Worm (Caenorhabditis elegans) whole organism, L4 larva: ENCODE data around the gene nimk-1.
A peak's percentile ranks its signal among the peaks of the same experiment; 100 is the strongest.

Experiments used
- D1046.2 ChIP-seq: fragments of 200-800 bp; sonication (Bioruptor generic); IDR thresholded peaks from 2 replicates; pipeline ENCODE4 v1.3.6; 2022; ENCODE audit warnings: missing genetic modification characterization, missing compliant biosample characterization
- F10B5.3 ChIP-seq: sonication (generic microtip); optimal IDR thresholded peaks from 2 replicates; lab custom pipeline; 2016; ENCODE audit warnings: mild to moderate bottlenecking, missing genetic modification characterization, missing compliant biosample characterization
- R02D3.7 ChIP-seq: fragments of 150-350 bp; sonication (generic microtip); optimal IDR thresholded peaks from 3 replicates; lab custom pipeline; 2014; ENCODE audit warnings: missing biosample characterization, missing genetic modification characterization
- Y105C5A.15 ChIP-seq: fragments of 200-800 bp; sonication (Bioruptor generic); IDR thresholded peaks from 2 replicates; pipeline ENCODE4 v1.3.6; 2022; ENCODE audit warnings: missing genetic modification characterization, missing compliant biosample characterization
- Y48G9A.11 ChIP-seq: fragments of 200-800 bp; sonication (Bioruptor generic); IDR thresholded peaks from 2 replicates; pipeline ENCODE4 v1.3.6; 2022; ENCODE audit warnings: missing genetic modification reagents, missing genetic modification characterization, missing compliant biosample characterization
- ZK546.5 ChIP-seq, 2 experiments: sonication (generic microtip); optimal IDR thresholded peaks; 2 replicates each; lab custom pipeline; 2017; ENCODE audit warnings: missing biosample characterization in 2 of 2, missing genetic modification characterization in 2 of 2
- aha-1 ChIP-seq: fragments of 150-350 bp; peaks from one replicate; lab custom pipeline; 2014; ENCODE audit warnings: missing biosample characterization, missing genetic modification characterization
- aly-2 ChIP-seq: sonication (generic microtip); optimal IDR thresholded peaks from 2 replicates; lab custom pipeline; 2018; ENCODE audit warnings: missing biosample characterization, missing genetic modification characterization
- attf-4 ChIP-seq: sonication (generic microtip); optimal IDR thresholded peaks from 3 replicates; lab custom pipeline; 2017; ENCODE audit warnings: missing biosample characterization, missing genetic modification characterization
- ceh-32 ChIP-seq: sonication (generic microtip); optimal IDR thresholded peaks from 2 replicates; lab custom pipeline; 2016; ENCODE audit warnings: mild to moderate bottlenecking, missing genetic modification characterization, missing compliant biosample characterization; ENCODE audit not compliant: poor library complexity
- cey-2 ChIP-seq: sonication (generic microtip); optimal IDR thresholded peaks from 3 replicates; lab custom pipeline; 2017; ENCODE audit warnings: missing genetic modification characterization, mild to moderate bottlenecking, missing compliant biosample characterization, antibody characterized with exemption, borderline replicate concordance; ENCODE audit not compliant: insufficient read depth
- ctbp-1 ChIP-seq: fragments of 200-800 bp; sonication (Bioruptor generic); IDR thresholded peaks from 2 replicates; pipeline ENCODE4 v1.3.6; 2022; ENCODE audit warnings: missing genetic modification reagents, missing genetic modification characterization, missing compliant biosample characterization
- daf-12 ChIP-seq: fragments of 150-350 bp; optimal IDR thresholded peaks from 2 replicates; lab custom pipeline; 2014; ENCODE audit warnings: missing biosample characterization, missing genetic modification reagents, missing genetic modification characterization
- daf-16 ChIP-seq, 3 experiments: sonication (generic microtip); optimal IDR thresholded peaks; 2 replicates each; lab custom pipeline; 2016 to 2017; ENCODE audit warnings: missing genetic modification characterization in 3 of 3, missing genetic modification reagents in 3 of 3, mild to moderate bottlenecking in 2 of 3, missing compliant biosample characterization in 2 of 3, missing biosample characterization in 1 of 3, moderate library complexity in 1 of 3
- daf-8 ChIP-seq: fragments of 200-800 bp; sonication (Bioruptor generic); IDR thresholded peaks from 2 replicates; pipeline ENCODE4 v1.3.6; 2022; ENCODE audit warnings: missing genetic modification characterization, missing compliant biosample characterization
- dmd-8 ChIP-seq: fragments of 200-800 bp; sonication (Bioruptor generic); IDR thresholded peaks from 2 replicates; pipeline ENCODE4 v1.3.6; 2022; ENCODE audit warnings: missing genetic modification characterization, missing compliant biosample characterization
- dpl-1 ChIP-seq: fragments of 150-350 bp; optimal IDR thresholded peaks from 2 replicates; lab custom pipeline; 2014; ENCODE audit warnings: missing biosample characterization, missing genetic modification reagents, missing genetic modification characterization
- dve-1 ChIP-seq: sonication (generic microtip); optimal IDR thresholded peaks from 2 replicates; lab custom pipeline; 2017; ENCODE audit warnings: antibody characterized with exemption, mild to moderate bottlenecking, missing genetic modification characterization, missing compliant biosample characterization; ENCODE audit not compliant: insufficient read depth
- egl-43 ChIP-seq: fragments of 200-800 bp; sonication (Bioruptor generic); IDR thresholded peaks from 2 replicates; pipeline ENCODE4 v1.3.6; 2022; ENCODE audit warnings: missing genetic modification reagents, missing genetic modification characterization, missing compliant biosample characterization
- lin-29 ChIP-seq: fragments of 200-800 bp; sonication (Bioruptor generic); IDR thresholded peaks from 2 replicates; pipeline ENCODE4 v1.3.6; 2022; ENCODE audit warnings: missing genetic modification reagents, missing genetic modification characterization, missing compliant biosample characterization
- lir-3 ChIP-seq: sonication (generic microtip); optimal IDR thresholded peaks from 2 replicates; lab custom pipeline; 2016; ENCODE audit warnings: mild to moderate bottlenecking, missing genetic modification characterization, missing compliant biosample characterization
- madf-5 ChIP-seq, 2 experiments: fragments of 200-800 bp; sonication (Bioruptor generic); IDR thresholded peaks; 2 replicates each; pipeline ENCODE4 v1.3.6; 2022; ENCODE audit warnings: missing compliant biosample characterization in 2 of 2, missing genetic modification characterization in 2 of 2
- mdl-1 ChIP-seq, 2 experiments: fragments of 150-350 bp in 1 of 2; sonication (generic microtip) in 1 of 2; optimal IDR thresholded peaks; 2 replicates each; lab custom pipeline; 2014 to 2017; ENCODE audit warnings: missing biosample characterization in 2 of 2, missing genetic modification characterization in 2 of 2
- mep-1 ChIP-seq: fragments of 150-350 bp; sonication (generic microtip); optimal IDR thresholded peaks from 3 replicates; lab custom pipeline; 2014; ENCODE audit warnings: missing biosample characterization, missing genetic modification characterization
- nhr-102 ChIP-seq: sonication (generic microtip); optimal IDR thresholded peaks from 2 replicates; lab custom pipeline; 2016; ENCODE audit warnings: mild to moderate bottlenecking, missing genetic modification characterization, moderate library complexity, missing compliant biosample characterization
- nhr-111 ChIP-seq: fragments of 200-800 bp; sonication (Bioruptor generic); optimal IDR thresholded peaks from 2 replicates; lab custom pipeline; 2018; ENCODE audit warnings: mild to moderate bottlenecking, missing genetic modification characterization, missing compliant biosample characterization
- nhr-237 ChIP-seq: sonication (generic microtip); optimal IDR thresholded peaks from 2 replicates; lab custom pipeline; 2017; ENCODE audit warnings: missing biosample characterization, missing genetic modification characterization
- nhr-25 ChIP-seq: sonication (generic microtip); optimal IDR thresholded peaks from 2 replicates; lab custom pipeline; 2017; ENCODE audit warnings: missing genetic modification characterization, mild to moderate bottlenecking, missing compliant biosample characterization, antibody characterized with exemption, moderate library complexity, borderline replicate concordance; ENCODE audit not compliant: insufficient read depth
- nhr-28 ChIP-seq: fragments of 150-350 bp; optimal IDR thresholded peaks from 2 replicates; lab custom pipeline; 2014; ENCODE audit warnings: missing biosample characterization, missing genetic modification characterization
- nhr-42 ChIP-seq: fragments of 200-800 bp; sonication (Bioruptor generic); IDR thresholded peaks from 2 replicates; pipeline ENCODE4 v1.3.6; 2022; ENCODE audit warnings: missing genetic modification characterization, missing compliant biosample characterization
- nhr-48 ChIP-seq: sonication (generic microtip); optimal IDR thresholded peaks from 2 replicates; lab custom pipeline; 2016; ENCODE audit warnings: mild to moderate bottlenecking, missing genetic modification characterization, missing compliant biosample characterization
- nhr-6 ChIP-seq: fragments of 150-350 bp; optimal IDR thresholded peaks from 2 replicates; lab custom pipeline; 2014; ENCODE audit warnings: missing biosample characterization, missing genetic modification characterization
- rbr-2 ChIP-seq: sonication (generic microtip); optimal IDR thresholded peaks from 2 replicates; lab custom pipeline; 2016; ENCODE audit warnings: missing genotype, missing genetic modification characterization, missing compliant biosample characterization
- skn-1 ChIP-seq: fragments of 150-350 bp; optimal IDR thresholded peaks from 2 replicates; lab custom pipeline; 2014; ENCODE audit warnings: missing biosample characterization, missing genetic modification characterization
- tag-97 ChIP-seq: fragments of 200-800 bp; sonication (Bioruptor generic); IDR thresholded peaks from 2 replicates; pipeline ENCODE4 v1.3.6; 2022; ENCODE audit warnings: missing genetic modification characterization, missing compliant biosample characterization
- unc-130 ChIP-seq: sonication (generic microtip); optimal IDR thresholded peaks from 2 replicates; lab custom pipeline; 2016; ENCODE audit warnings: missing genetic modification reagents, missing genetic modification characterization, missing compliant biosample characterization
- vab-7 ChIP-seq: fragments of 200-800 bp; sonication (Bioruptor generic); IDR thresholded peaks from 2 replicates; pipeline ENCODE4 v1.3.6; 2022; ENCODE audit warnings: missing genetic modification reagents, missing genetic modification characterization, missing compliant biosample characterization
- zfp-3 ChIP-seq: fragments of 200-800 bp; sonication (Bioruptor generic); conservative IDR thresholded peaks from 2 replicates; pipeline ENCODE4 v1.3.6; 2022; ENCODE audit warnings: missing genetic modification reagents, missing genetic modification characterization, missing compliant biosample characterization

The nimk-1 gene

DNA sequence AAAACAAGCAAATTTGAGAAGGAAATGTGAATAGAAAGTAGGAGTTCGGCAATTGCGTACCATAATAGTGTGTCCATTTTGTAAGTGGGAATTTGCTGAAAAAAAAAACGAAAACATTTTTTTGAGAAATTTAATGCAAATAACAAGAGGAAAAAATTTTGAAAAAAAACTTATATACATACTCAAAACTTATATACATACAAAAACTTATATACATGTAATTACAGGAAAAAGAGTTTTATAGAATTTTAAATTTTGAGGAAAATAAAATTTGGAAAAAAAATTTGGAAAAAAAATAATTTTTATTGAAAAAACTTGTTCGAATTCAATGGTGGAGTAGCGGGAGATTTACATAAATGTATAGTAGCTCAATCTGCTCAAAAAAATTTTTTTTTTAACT lies 32.8 kb upstream of the nimk-1 start, which contains the start of gene ador-1:
Gene ador-1 (minus strand): TSS at position 101 of the 400 bp plus-strand sequence.
- TF ChIP-seq Y48G9A.11 (GFP tag; lab: Robert Waterston, UW) (no peak), mdl-1 (tag; optimal IDR thresholded peaks at IDR 0.05; lab: Kevin White, UChicago) (no peak), nhr-111 (GFP tag; lab: Kevin White, UChicago) (no peak), dpl-1 (GFP tag; lab: Kevin White, UChicago) (no peak), D1046.2 (no peak), daf-16 (GFP tag; optimal IDR thresholded peaks at IDR 0.05; lab: Kevin White, UChicago) (no peak), daf-16 (tag; optimal IDR thresholded peaks at IDR 0.05; lab: Kevin White, UChicago) (no peak), rbr-2 (tag; lab: Kevin White, UChicago) (no peak), attf-4 (tag; lab: Kevin White, UChicago) (no peak), nhr-42 (GFP tag; lab: Robert Waterston, UW) (no peak), tag-97 (no peak), egl-43 (no peak), mep-1 (tag; lab: Kevin White, UChicago) (no peak), nhr-237 (no peak), nhr-6 (tag; lab: Kevin White, UChicago) (no peak), ceh-32 (tag; lab: Kevin White, UChicago) (no peak), dve-1 (tag; lab: Kevin White, UChicago) (no peak), vab-7 (no peak), nhr-28 (no peak), unc-130 (GFP tag; lab: Kevin White, UChicago) (no peak), ZK546.5 (tag; optimal IDR thresholded peaks at IDR 0.05; lab: Kevin White, UChicago) (no peak)

ce11 chrII:12506511-12506910 lies 29.0 kb upstream of the nimk-1 start:
- TF ChIP-seq aha-1 (peak; percentile 64), ZK546.5 (tag; optimal IDR thresholded peaks at IDR 0.05; lab: Kevin White, UChicago) (no peak)

ce11 chrII:12507038-12507437 lies 28.5 kb upstream of the nimk-1 start, which contains the start of gene srh-68:
Gene srh-68, plus strand, starts transcription at chrII:12507338.
- TF ChIP-seq nhr-102 (tag; lab: Kevin White, UChicago) = no peak
- TF ChIP-seq R02D3.7 (tag; lab: Kevin White, UChicago) = no peak
- TF ChIP-seq ctbp-1 (GFP tag; lab: Robert Waterston, UW) = no peak
- no peak for TF ChIP-seq cey-2 (tag; lab: Kevin White, UChicago)
- TF ChIP-seq nhr-48 = no peak
- TF ChIP-seq F10B5.3 (tag; lab: Kevin White, UChicago) = no peak
- TF ChIP-seq nhr-25 (tag; lab: Kevin White, UChicago) = no peak
- TF ChIP-seq daf-16 (GFP tag; optimal IDR thresholded peaks at IDR 0.05; lab: Kevin White, UChicago) = no peak
- TF ChIP-seq daf-16 (tag; optimal IDR thresholded peaks at IDR 0.05; lab: Kevin White, UChicago) = no peak

ce11 chrII:12508650-12509049 lies 26.9 kb upstream of the nimk-1 start, which contains the start of gene srh-67:
Gene srh-67, plus strand, starts transcription at chrII:12508950.
- TF ChIP-seq aly-2 (tag; lab: Kevin White, UChicago) (no peak), madf-5 (GFP tag; IDR thresholded peaks at IDR 0.05; lab: Robert Waterston, UW) (no peak), lir-3 (no peak)

- no peak for TF ChIP-seq Y105C5A.15
- TF ChIP-seq lir-3 = no peak
- TF ChIP-seq lin-29 = no peak
- TF ChIP-seq daf-8 (GFP tag; lab: Robert Waterston, UW) = no peak
- TF ChIP-seq skn-1 (tag; lab: Kevin White, UChicago) = no peak
- TF ChIP-seq dmd-8 (GFP tag; lab: Robert Waterston, UW) = no peak
- TF ChIP-seq daf-12 (tag; lab: Kevin White, UChicago) = no peak
- TF ChIP-seq zfp-3 (GFP tag; lab: Robert Waterston, UW) = no peak
Measured at ce11 chrII:12511866-12512265, 23.7 kb upstream of the nimk-1 start, which contains the start of gene srh-73. Gene srh-73, plus strand, starts transcription at chrII:12512166.
